Fruit fly (Drosophila melanogaster) whole organism, embryonic: ENCODE measurements around the gene Phb1.
A peak's percentile ranks its signal among the peaks of the same experiment; 100 is the strongest.

ENCODE experiments used
- Aef1 ChIP-seq: fragments of 200-800 bp; sonication (Bioruptor generic); IDR thresholded peaks from 3 replicates; pipeline ENCODE4 v1.3.6; 2022; ENCODE audit warnings: missing biosample characterization, missing genetic modification characterization
- Atf3 ChIP-seq: fragments of 200-800 bp; sonication (Bioruptor generic); optimal IDR thresholded peaks from 3 replicates; lab custom pipeline; 2016; ENCODE audit warnings: missing biosample characterization, missing genetic modification characterization
- B-H1 ChIP-seq: fragments of 200-800 bp; sonication (Bioruptor generic); IDR thresholded peaks from 3 replicates; pipeline ENCODE4 v1.3.6; 2022; ENCODE audit warnings: missing biosample characterization, missing genetic modification characterization
- Blimp-1 ChIP-seq: fragments of 200-800 bp; sonication (Bioruptor generic); optimal IDR thresholded peaks from 3 replicates; lab custom pipeline; 2018; ENCODE audit warnings: missing biosample characterization, missing genetic modification characterization, mild to moderate bottlenecking, moderate library complexity, missing genetic modification reagents
- CG10654 ChIP-seq: fragments of 200-800 bp; sonication (Bioruptor generic); optimal IDR thresholded peaks from 2 replicates; lab custom pipeline; 2016; ENCODE audit warnings: missing biosample characterization, missing genetic modification characterization
- CG10979 ChIP-seq: fragments of 200-800 bp; sonication (Bioruptor generic); optimal IDR thresholded peaks from 2 replicates; lab custom pipeline; 2018; ENCODE audit warnings: missing biosample characterization, mild to moderate bottlenecking, missing genetic modification characterization, moderate library complexity
- CG11085 ChIP-seq: fragments of 200-800 bp; sonication (Bioruptor generic); IDR thresholded peaks from 2 replicates; pipeline ENCODE4 v1.3.6; 2022; ENCODE audit warnings: missing biosample characterization, missing genetic modification characterization
- CG17829 ChIP-seq: fragments of 200-800 bp; optimal IDR thresholded peaks from 2 replicates; lab custom pipeline; 2019; ENCODE audit warnings: missing biosample characterization, mild to moderate bottlenecking, missing genetic modification characterization, moderate library complexity
- CG18262 ChIP-seq: fragments of 200-800 bp; optimal IDR thresholded peaks from 3 replicates; lab custom pipeline; 2019; ENCODE audit warnings: missing biosample characterization, mild to moderate bottlenecking, missing genetic modification characterization, moderate library complexity
- CG18599 ChIP-seq: fragments of 200-800 bp; sonication (Bioruptor generic); optimal IDR thresholded peaks from 3 replicates; lab custom pipeline; 2017; ENCODE audit warnings: missing biosample characterization, missing genetic modification characterization, mild to moderate bottlenecking, moderate library complexity, missing genetic modification reagents
- CG2678 ChIP-seq: fragments of 200-800 bp; sonication (Bioruptor generic); optimal IDR thresholded peaks from 3 replicates; lab custom pipeline; 2019; ENCODE audit warnings: missing biosample characterization, mild to moderate bottlenecking, missing genetic modification characterization, moderate library complexity
- CG3065 ChIP-seq: fragments of 200-800 bp; sonication (Bioruptor generic); optimal IDR thresholded peaks from 2 replicates; lab custom pipeline; 2016; ENCODE audit warnings: missing biosample characterization, missing genetic modification characterization
- CG4730 ChIP-seq: fragments of 200-800 bp; sonication (Bioruptor generic); IDR thresholded peaks from 2 replicates; pipeline ENCODE4 v1.3.6; 2022; ENCODE audit warnings: missing biosample characterization, missing genetic modification characterization
- CG5180 ChIP-seq: fragments of 200-800 bp; sonication (Bioruptor generic); optimal IDR thresholded peaks from 3 replicates; lab custom pipeline; 2017; ENCODE audit warnings: missing biosample characterization, missing genetic modification characterization, mild to moderate bottlenecking, moderate library complexity, missing genetic modification reagents
- CG6175 ChIP-seq: fragments of 200-800 bp; sonication (Bioruptor generic); IDR thresholded peaks from 3 replicates; pipeline ENCODE4 v1.3.6; 2022; ENCODE audit warnings: missing biosample characterization, missing genetic modification characterization
- CG6791 ChIP-seq: fragments of 200-800 bp; sonication (Bioruptor generic); IDR thresholded peaks from 3 replicates; pipeline ENCODE4 v1.3.6; 2022; ENCODE audit warnings: missing biosample characterization, missing genetic modification characterization; ENCODE audit not compliant: partially characterized antibody
- CG9932 ChIP-seq: fragments of 200-800 bp; sonication (Bioruptor generic); IDR thresholded peaks from 2 replicates; pipeline ENCODE4 v1.3.6; 2022; ENCODE audit warnings: missing biosample characterization, missing genetic modification characterization
- Dad ChIP-seq: fragments of 200-800 bp; sonication (Bioruptor generic); optimal IDR thresholded peaks from 3 replicates; lab custom pipeline; 2016; ENCODE audit warnings: missing biosample characterization, missing genetic modification characterization
- Dbx ChIP-seq: fragments of 200-800 bp; sonication (Bioruptor generic); IDR thresholded peaks from 3 replicates; pipeline ENCODE4 v1.3.6; 2022; ENCODE audit warnings: missing biosample characterization, missing genetic modification characterization
- Fer1 ChIP-seq: fragments of 200-800 bp; sonication (Bioruptor generic); optimal IDR thresholded peaks from 2 replicates; lab custom pipeline; 2017; ENCODE audit warnings: missing biosample characterization, mild to moderate bottlenecking, missing genetic modification characterization
- HHEX ChIP-seq: fragments of 200-800 bp; sonication (Bioruptor generic); optimal IDR thresholded peaks from 3 replicates; lab custom pipeline; 2017; ENCODE audit warnings: missing biosample characterization, mild to moderate bottlenecking, missing genetic modification characterization, missing genetic modification reagents
- Hr51 ChIP-seq, 2 experiments: fragments of 200-800 bp; sonication (Bioruptor generic); optimal IDR thresholded peaks; 2 replicates in 1 of 2; 3 replicates in 1 of 2; lab custom pipeline; 2016 to 2018; ENCODE audit warnings: missing biosample characterization in 2 of 2, missing genetic modification characterization in 2 of 2, mild to moderate bottlenecking in 1 of 2, moderate library complexity in 1 of 2
- Nf-YA ChIP-seq: fragments of 200-800 bp; sonication (Bioruptor generic); IDR thresholded peaks from 2 replicates; pipeline ENCODE4 v1.3.6; 2022; ENCODE audit warnings: missing biosample characterization, missing genetic modification characterization
- Ptx1 ChIP-seq: fragments of 200-800 bp; sonication (Bioruptor generic); IDR thresholded peaks from 2 replicates; pipeline ENCODE4 v1.3.6; 2022; ENCODE audit warnings: missing biosample characterization, missing genetic modification characterization
- Rfx ChIP-seq: fragments of 200-800 bp; sonication (Bioruptor generic); IDR thresholded peaks from 2 replicates; pipeline ENCODE4 v1.3.6; 2022; ENCODE audit warnings: missing biosample characterization, missing genetic modification characterization
- Trl ChIP-seq, 3 experiments: fragments of >200 bp in 2 of 3; fragments of 200-800 bp in 1 of 3; sonication (Bioruptor generic) in 1 of 3; optimal IDR thresholded peaks; 2 replicates in 1 of 3; 3 replicates in 2 of 3; lab custom pipeline; 2016 to 2017; ENCODE audit warnings: missing biosample characterization in 1 of 3, missing genetic modification characterization in 1 of 3
- ab ChIP-seq: fragments of 200-800 bp; sonication (Bioruptor generic); optimal IDR thresholded peaks from 2 replicates; lab custom pipeline; 2016; ENCODE audit warnings: missing biosample characterization, missing genetic modification characterization
- ac ChIP-seq: fragments of 200-800 bp; sonication (Bioruptor generic); optimal IDR thresholded peaks from 3 replicates; lab custom pipeline; 2017; ENCODE audit warnings: missing biosample characterization, mild to moderate bottlenecking, missing genetic modification characterization
- bsh ChIP-seq, 2 experiments: fragments of 200-800 bp; sonication (Bioruptor generic); optimal IDR thresholded peaks; 2 replicates each; lab custom pipeline; 2017 to 2018; ENCODE audit warnings: mild to moderate bottlenecking in 2 of 2, missing biosample characterization in 2 of 2, missing genetic modification characterization in 2 of 2, moderate library complexity in 1 of 2
- crol ChIP-seq: fragments of 200-800 bp; sonication (Bioruptor generic); IDR thresholded peaks from 2 replicates; pipeline ENCODE4 v1.3.6; 2022; ENCODE audit warnings: missing biosample characterization, missing genetic modification characterization
- dm ChIP-seq: fragments of 200-800 bp; sonication (Bioruptor generic); optimal IDR thresholded peaks from 3 replicates; lab custom pipeline; 2016; ENCODE audit warnings: missing biosample characterization, missing genetic modification characterization
- dmrt11E ChIP-seq: fragments of 200-800 bp; sonication (Bioruptor generic); optimal IDR thresholded peaks from 3 replicates; lab custom pipeline; 2018; ENCODE audit warnings: missing biosample characterization, mild to moderate bottlenecking, missing genetic modification characterization, moderate library complexity
- dmrt99B ChIP-seq: fragments of 200-800 bp; sonication (Bioruptor generic); optimal IDR thresholded peaks from 2 replicates; lab custom pipeline; 2018; ENCODE audit warnings: missing biosample characterization, mild to moderate bottlenecking, missing genetic modification characterization, moderate library complexity
- gcm2 ChIP-seq: fragments of 200-800 bp; sonication (Bioruptor generic); optimal IDR thresholded peaks from 2 replicates; lab custom pipeline; 2016; ENCODE audit warnings: missing biosample characterization, missing genetic modification characterization
- gem ChIP-seq: fragments of 200-800 bp; sonication (Bioruptor generic); optimal IDR thresholded peaks from 2 replicates; lab custom pipeline; 2019; ENCODE audit warnings: missing biosample characterization, mild to moderate bottlenecking, missing genetic modification characterization, moderate library complexity
- insv ChIP-seq, 2 experiments: fragments of 200-800 bp; sonication (Bioruptor generic); optimal IDR thresholded peaks; 3 replicates each; lab custom pipeline; 2016 to 2018; ENCODE audit warnings: missing biosample characterization in 2 of 2, missing genetic modification characterization in 2 of 2
- jumu ChIP-seq: fragments of 200-800 bp; sonication (Bioruptor generic); optimal IDR thresholded peaks from 3 replicates; lab custom pipeline; 2016; ENCODE audit warnings: missing biosample characterization, missing genetic modification characterization
- lab ChIP-seq: fragments of 200-800 bp; sonication (Bioruptor generic); optimal IDR thresholded peaks from 3 replicates; lab custom pipeline; 2017; ENCODE audit warnings: missing biosample characterization, missing genetic modification characterization, mild to moderate bottlenecking, moderate library complexity, missing genetic modification reagents
- lmd ChIP-seq: fragments of 200-800 bp; sonication (Bioruptor generic); IDR thresholded peaks from 2 replicates; pipeline ENCODE4 v1.3.6; 2022; ENCODE audit warnings: missing biosample characterization, missing genetic modification characterization
- nmo ChIP-seq: fragments of 200-800 bp; sonication (Bioruptor generic); optimal IDR thresholded peaks from 2 replicates; lab custom pipeline; 2018; ENCODE audit warnings: missing biosample characterization, mild to moderate bottlenecking, missing genetic modification characterization, moderate library complexity
- schlank ChIP-seq: fragments of 200-800 bp; sonication (Bioruptor generic); optimal IDR thresholded peaks from 2 replicates; lab custom pipeline; 2018; ENCODE audit warnings: missing biosample characterization, mild to moderate bottlenecking, missing genetic modification characterization
- sens ChIP-seq: fragments of 200-800 bp; sonication (Bioruptor generic); peaks from one replicate; lab custom pipeline; 2016; ENCODE audit warnings: missing biosample characterization, missing genetic modification characterization
- slbo ChIP-seq: fragments of 200-800 bp; sonication (Bioruptor generic); IDR thresholded peaks from 2 replicates; pipeline ENCODE4 v1.3.6; 2022; ENCODE audit warnings: missing biosample characterization, missing genetic modification characterization
- slp2 ChIP-seq: fragments of 200-800 bp; sonication (Bioruptor generic); optimal IDR thresholded peaks from 2 replicates; lab custom pipeline; 2016; ENCODE audit warnings: missing biosample characterization, missing genetic modification characterization
- tio ChIP-seq: fragments of 200-800 bp; sonication (Bioruptor generic); optimal IDR thresholded peaks from 2 replicates; lab custom pipeline; 2017; ENCODE audit warnings: missing biosample characterization, missing genetic modification characterization, inconsistent platforms
- unpg ChIP-seq: fragments of 200-800 bp; sonication (Bioruptor generic); optimal IDR thresholded peaks from 3 replicates; lab custom pipeline; 2018; ENCODE audit warnings: missing biosample characterization, mild to moderate bottlenecking, missing genetic modification characterization, moderate library complexity
- wdn ChIP-seq: fragments of 200-800 bp; sonication (Bioruptor generic); IDR thresholded peaks from 2 replicates; pipeline ENCODE4 v1.3.6; 2022; ENCODE audit warnings: missing biosample characterization, missing genetic modification characterization
- zfh1 ChIP-seq: fragments of 200-800 bp; sonication (Bioruptor generic); IDR thresholded peaks from 3 replicates; pipeline ENCODE4 v1.3.6; 2022; ENCODE audit warnings: missing biosample characterization, missing genetic modification characterization

Phb1 gene

DNA sequence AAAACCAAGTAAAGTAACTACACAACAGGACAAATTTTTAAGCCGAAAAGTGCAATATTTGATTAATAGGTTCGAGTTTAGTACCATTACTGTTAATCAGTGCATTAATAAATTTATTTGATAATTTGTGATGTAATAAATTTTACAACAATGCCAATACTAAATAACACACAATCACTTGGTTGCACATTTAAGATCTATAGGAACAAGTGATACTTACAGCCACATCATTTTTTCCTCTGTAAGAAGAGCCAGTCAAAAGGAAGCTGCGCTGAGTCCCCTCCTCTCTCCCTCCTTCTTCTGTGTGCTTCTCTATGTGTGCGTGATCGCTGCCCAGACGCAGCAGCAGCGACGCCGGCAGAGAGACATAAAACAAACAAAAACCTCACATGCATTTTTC lies 13.1 kb upstream of the Phb1 start (continued):
- TF ChIP-seq CG6791 (GFP tag; lab: Robert Waterston, UW) (no peak), tio (GFP tag; lab: Kevin White, UChicago) (peak; percentile 43), Aef1 (GFP tag; lab: Robert Waterston, UW) (no peak), CG4730 (GFP tag; lab: Robert Waterston, UW) (no peak), gcm2 (GFP tag; lab: Kevin White, UChicago) (no peak), insv (GFP tag; optimal IDR thresholded peaks at IDR 0.05; lab: Kevin White, UChicago) (no peak), Atf3 (no peak), lmd (GFP tag; lab: Robert Waterston, UW) (no peak), CG10979 (tag; lab: Kevin White, UChicago) (peak; percentile 73), wdn (GFP tag; lab: Robert Waterston, UW) (no peak), CG17829 (tag; lab: Kevin White, UChicago) (peak; percentile 60), jumu (GFP tag; lab: Kevin White, UChicago) (no peak), Rfx (GFP tag; lab: Robert Waterston, UW) (no peak), CG3065 (no peak), B-H1 (GFP tag; lab: Robert Waterston, UW) (no peak), ab (GFP tag; lab: Kevin White, UChicago) (no peak)

DNA sequence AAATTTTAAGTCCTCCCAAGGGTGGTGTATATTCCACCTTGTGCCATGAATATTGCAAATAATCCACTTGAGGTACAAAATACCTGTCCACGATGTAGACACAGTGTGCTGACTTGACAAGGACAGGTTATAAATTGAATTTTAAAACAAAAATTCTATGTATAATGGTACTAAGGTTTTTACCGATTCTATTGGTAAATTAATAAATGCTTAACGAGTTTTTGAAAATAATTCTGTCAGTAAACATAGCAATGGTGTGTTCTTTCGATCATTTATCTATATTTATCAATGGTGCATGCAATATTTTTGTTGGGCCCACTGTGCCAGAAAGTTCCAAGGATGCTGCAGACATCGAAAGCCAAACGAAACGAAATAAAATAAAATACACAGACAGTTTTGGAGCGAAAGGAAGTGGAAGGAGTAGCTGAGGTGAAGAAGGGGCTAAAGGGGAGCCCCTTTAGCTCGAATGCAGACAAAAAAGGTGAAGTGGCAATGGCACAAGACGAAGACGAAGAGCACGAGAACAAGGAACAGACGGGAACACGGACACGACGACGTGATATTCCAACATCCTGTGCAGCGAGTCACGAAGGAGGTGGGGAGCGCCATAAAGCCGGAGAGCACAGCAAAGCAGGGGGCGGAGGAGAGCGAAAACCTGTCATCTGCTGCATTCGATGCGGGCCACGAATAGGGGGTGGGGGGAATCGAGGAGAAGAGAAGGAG lies 12.4 kb upstream of the Phb1 start:
- TF ChIP-seq gem (tag; lab: Kevin White, UChicago) (peak; percentile 54), Fer1 (GFP tag; lab: Kevin White, UChicago) (peak; percentile 18), slbo (GFP tag; lab: Robert Waterston, UW) (0 out of 2 replicates have a peak, but pooled peaks have one; percentile 23), Blimp-1 (peak; percentile 28), crol (peak; percentile 58), CG11085 (GFP tag; lab: Robert Waterston, UW) (no peak), HHEX (GFP tag; lab: Kevin White, UChicago) (peak; percentile 20), CG5180 (GFP tag; lab: Kevin White, UChicago) (no peak), Nf-YA (GFP tag; lab: Robert Waterston, UW) (no peak), zfh1 (GFP tag; lab: Robert Waterston, UW) (0 out of 3 replicates have a peak, but pooled peaks have one; percentile 24), bsh (GFP tag; optimal IDR thresholded peaks at IDR 0.05; lab: Kevin White, UChicago) (peak; percentile 32 to 50), Dbx (GFP tag; lab: Robert Waterston, UW) (no peak), sens (GFP tag; lab: Kevin White, UChicago) (peak; percentile 41), CG9932 (no peak), CG18262 (peak; percentile 43), Dad (GFP tag; lab: Kevin White, UChicago) (no peak), dmrt99B (peak; percentile 34), unpg (GFP tag; lab: Kevin White, UChicago) (peak; percentile 36), dmrt11E (tag; lab: Kevin White, UChicago) (peak; percentile 61), slp2 (GFP tag; lab: Kevin White, UChicago) (peak; percentile 7), schlank (tag; lab: Kevin White, UChicago) (no peak), lab (GFP tag; lab: Kevin White, UChicago) (peak; percentile 24), ac (GFP tag; lab: Kevin White, UChicago) (no peak), dm (GFP tag; lab: Kevin White, UChicago) (no peak), CG18599 (peak; percentile 46), CG10654 (GFP tag; lab: Kevin White, UChicago) (no peak), nmo (GFP tag; lab: Kevin White, UChicago) (peak; percentile 5), CG2678 (tag; lab: Kevin White, UChicago) (peak; percentile 49), CG6175 (0 out of 3 replicates have a peak, but pooled peaks have one; percentile 26), Hr51 (GFP tag; optimal IDR thresholded peaks at IDR 0.05; lab: Kevin White, UChicago) (peak in 1 of 2 experiments; percentile 37), Ptx1 (peak; percentile 13; the same call in 1 of the 2 replicates), Trl (optimal IDR thresholded peaks at IDR 0.05; lab: Kevin White, UChicago) (peak in 1 of 2 experiments; percentile 44), Trl (GFP tag; optimal IDR thresholded peaks at IDR 0.05; lab: Kevin White, UChicago) (no peak)
